Fruit fly (Drosophila melanogaster) whole organism: ENCODE data around the gene Ziz.

ENCODE experiments used
- CG8478 ChIP-seq: fragments of >200 bp; optimal IDR thresholded peaks from 2 replicates; lab custom pipeline; 2018; ENCODE audit warnings: inconsistent platforms
- EcR ChIP-seq, 2 experiments: fragments of >200 bp; optimal IDR thresholded peaks; 2 replicates each; lab custom pipeline; 2017; ENCODE audit warnings: missing biosample characterization in 2 of 2, missing genetic modification characterization in 2 of 2, missing genetic modification reagents in 2 of 2
- pan ChIP-seq: fragments of >200 bp; optimal IDR thresholded peaks from 2 replicates; lab custom pipeline; 2017
- psq ChIP-seq: fragments of >200 bp; optimal IDR thresholded peaks from 2 replicates; lab custom pipeline; 2017

DNA sequence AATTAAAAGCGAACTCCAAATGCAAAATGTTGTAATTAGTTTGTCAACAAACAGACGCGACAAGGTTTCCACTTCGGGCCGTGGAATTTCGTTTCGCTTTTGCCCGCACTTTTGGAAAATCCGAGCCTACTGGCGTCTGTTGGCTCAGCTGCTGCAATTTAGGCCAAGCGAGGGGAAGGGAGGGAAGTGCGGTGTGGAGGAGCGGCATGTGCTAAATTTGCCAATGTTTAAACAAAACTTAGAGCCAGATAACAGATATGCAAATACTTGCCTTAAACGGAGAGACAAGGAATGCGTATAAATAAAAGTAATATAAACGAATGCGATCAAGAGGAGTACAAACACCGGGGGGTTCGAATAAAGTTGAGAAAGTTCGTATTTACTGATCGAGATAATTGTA, 27.5 kb upstream of the Ziz start:
- no peak for TF ChIP-seq pan (lab: Kevin White, UChicago)
- no peak for TF ChIP-seq CG8478 (lab: Kevin White, UChicago)
- no peak for TF ChIP-seq psq (lab: Kevin White, UChicago)
- no peak for TF ChIP-seq EcR (GFP tag; optimal IDR thresholded peaks at IDR 0.05; lab: Kevin White, UChicago)
